Fruit fly (Drosophila melanogaster) whole organism, adult: ENCODE measurements around the gene CG4287.

Source experiments
- CG14711 ChIP-seq: fragments of 200-800 bp; sonication (Bioruptor generic); optimal IDR thresholded peaks from 2 replicates; lab custom pipeline; 2018; ENCODE audit warnings: missing biosample characterization, mild to moderate bottlenecking, missing genetic modification characterization, moderate library complexity
- CG33017 ChIP-seq: fragments of 200-800 bp; sonication (Bioruptor generic); optimal IDR thresholded peaks from 2 replicates; lab custom pipeline; 2018; ENCODE audit warnings: missing biosample characterization, mild to moderate bottlenecking, missing genetic modification characterization, moderate library complexity
- CG7045 ChIP-seq: fragments of 200-800 bp; sonication (Bioruptor generic); optimal IDR thresholded peaks from 2 replicates; lab custom pipeline; 2017; ENCODE audit warnings: missing biosample characterization, mild to moderate bottlenecking, missing genetic modification characterization
- Hr96 ChIP-seq: fragments of 200-800 bp; sonication (Bioruptor generic); optimal IDR thresholded peaks from 2 replicates; lab custom pipeline; 2016; ENCODE audit warnings: missing biosample characterization, missing genetic modification characterization
- kay ChIP-seq: fragments of 200-800 bp; sonication (Bioruptor generic); peaks from one replicate; lab custom pipeline; 2016; ENCODE audit warnings: missing biosample characterization, missing genetic modification characterization, borderline replicate concordance
- pad ChIP-seq: fragments of 200-800 bp; sonication (Bioruptor generic); optimal IDR thresholded peaks from 3 replicates; lab custom pipeline; 2017; ENCODE audit warnings: missing biosample characterization, missing genetic modification characterization, mild to moderate bottlenecking, moderate library complexity, missing genetic modification reagents

DNA sequence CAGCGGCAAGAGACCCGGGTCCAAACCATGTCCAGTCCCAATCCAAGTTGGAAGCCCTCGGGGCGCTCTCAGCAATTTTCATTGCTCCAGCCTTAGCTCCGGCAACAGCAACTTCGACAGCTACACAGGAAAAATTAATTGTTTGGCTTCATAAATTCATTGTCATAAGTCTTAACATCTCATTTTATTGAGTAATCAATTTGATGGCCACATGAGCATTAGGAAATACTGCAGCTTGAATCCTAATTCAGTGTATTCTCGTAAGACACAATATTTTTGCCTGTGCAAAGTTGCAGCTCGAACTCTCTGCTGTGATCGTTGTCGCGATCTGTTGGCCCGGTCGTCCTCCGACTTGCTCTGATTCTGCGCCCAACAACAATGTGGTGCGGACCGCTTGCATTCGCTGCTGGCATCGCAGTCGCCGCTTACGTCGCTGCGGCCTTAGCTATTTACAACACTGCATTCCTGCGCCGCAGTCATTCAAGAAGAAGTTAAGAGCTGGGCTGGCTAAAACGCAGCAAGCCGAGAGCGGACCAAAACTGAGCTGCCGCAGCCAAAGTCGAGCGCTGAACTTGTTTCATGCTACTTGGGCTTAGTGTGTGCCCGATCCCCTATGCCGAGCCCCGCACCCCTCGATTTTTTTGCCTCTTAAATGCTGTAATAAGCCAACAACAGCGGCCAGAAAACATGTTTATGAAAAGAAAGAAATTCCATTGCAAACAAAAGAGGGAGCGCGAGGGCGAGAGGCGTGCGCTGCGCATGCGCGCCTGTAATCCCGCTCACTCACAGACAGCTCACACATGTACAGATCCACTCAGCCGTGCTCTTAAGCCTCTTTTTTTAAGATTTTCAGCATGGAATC lies 44.1 kb downstream of the CG4287 start:
- TF ChIP-seq pad (no peak), CG33017 (no peak), Hr96 (no peak), kay (no peak), CG14711 (tag; lab: Kevin White, UChicago) (no peak), CG7045 (GFP tag; lab: Kevin White, UChicago) (no peak)
